Fruit fly (Drosophila melanogaster): Measurements from ENCODE around the gene CG9953.
A peak's percentile ranks its signal among the peaks of the same experiment; 100 is the strongest.

Gene CG9953

DNA sequence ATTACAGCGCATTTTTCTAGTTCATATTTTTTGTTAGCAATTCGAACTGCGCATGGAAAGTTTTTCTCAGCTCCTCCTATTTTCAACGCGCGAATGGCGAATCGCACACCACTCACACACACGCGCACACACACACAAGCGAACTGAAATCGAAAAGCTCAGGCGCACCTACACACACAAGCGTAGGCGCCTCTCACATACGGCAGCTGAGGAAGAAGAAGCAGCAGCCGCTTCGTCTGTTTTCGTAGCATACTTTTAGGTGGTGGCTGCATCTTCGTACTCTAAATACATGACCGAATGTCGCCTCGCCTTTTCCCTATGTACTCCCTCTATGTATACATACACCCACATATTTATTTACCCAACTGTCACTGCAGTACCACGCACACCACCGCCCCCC is 43.6 kb upstream of the CG9953 start (continued):
- TF ChIP-seq Dll (GFP tag; IDR thresholded peaks at IDR 0.05; ENCODE audit: partially characterized antibody) (no peak), ci (GFP tag; IDR thresholded peaks at IDR 0.05) (peak; percentile 62), CG17385 (GFP tag; optimal IDR thresholded peaks at IDR 0.05) (peak; percentile 87), jing (GFP tag; optimal IDR thresholded peaks at IDR 0.05) (no peak), Gsc (GFP tag; IDR thresholded peaks at IDR 0.05) (no peak)

DNA sequence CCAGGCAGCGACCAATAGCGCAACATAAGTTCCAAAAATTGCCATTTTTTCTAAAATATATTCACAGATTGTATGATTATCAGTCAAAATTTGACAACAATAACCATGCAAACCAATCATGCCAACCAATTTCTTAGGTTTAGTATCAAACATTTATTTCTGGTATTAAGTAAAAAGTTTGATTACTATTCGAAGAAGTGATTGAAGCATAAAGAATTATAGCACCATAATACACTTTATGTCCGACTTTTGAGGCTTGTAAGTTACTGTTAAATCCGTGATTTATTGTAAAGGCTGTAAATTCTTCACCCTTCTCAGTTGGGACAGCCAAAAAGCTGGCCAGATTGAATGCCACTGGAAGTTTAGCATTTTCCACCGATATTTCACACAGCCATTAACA is 37.6 kb upstream of the CG9953 start, which contains the start of gene CG45413:
CG45413 (minus strand) TSS at position 101 of the 400 bp plus-strand sequence.
- TF ChIP-seq Hr3 (GFP tag; optimal IDR thresholded peaks at IDR 0.05) (no peak), CG17829 (tag; optimal IDR thresholded peaks at IDR 0.05) (no peak), rib (GFP tag; IDR thresholded peaks at IDR 0.05) (no peak), CG6765 (GFP tag; optimal IDR thresholded peaks at IDR 0.05) (no peak), toy (GFP tag; IDR thresholded peaks at IDR 0.05) (no peak), abd-A (tag; optimal IDR thresholded peaks at IDR 0.05) (no peak), NFAT (GFP tag; IDR thresholded peaks at IDR 0.05) (no peak), CG3847 (GFP tag; IDR thresholded peaks at IDR 0.05) (no peak), CG4730 (GFP tag; IDR thresholded peaks at IDR 0.05) (no peak), mam (GFP tag; optimal IDR thresholded peaks at IDR 0.05) (no peak), tin (GFP tag; optimal IDR thresholded peaks at IDR 0.05) (no peak), crp (GFP tag; optimal IDR thresholded peaks at IDR 0.05) (no peak), CG8388 (GFP tag; optimal IDR thresholded peaks at IDR 0.05) (no peak), exex (tag; optimal IDR thresholded peaks at IDR 0.05) (no peak), CG17328 (GFP tag; IDR thresholded peaks at IDR 0.05) (no peak), CG7839 (tag; optimal IDR thresholded peaks at IDR 0.05) (no peak), CG34376 (GFP tag; optimal IDR thresholded peaks at IDR 0.05) (no peak), pho (GFP tag; optimal IDR thresholded peaks at IDR 0.05) (no peak)

DNA sequence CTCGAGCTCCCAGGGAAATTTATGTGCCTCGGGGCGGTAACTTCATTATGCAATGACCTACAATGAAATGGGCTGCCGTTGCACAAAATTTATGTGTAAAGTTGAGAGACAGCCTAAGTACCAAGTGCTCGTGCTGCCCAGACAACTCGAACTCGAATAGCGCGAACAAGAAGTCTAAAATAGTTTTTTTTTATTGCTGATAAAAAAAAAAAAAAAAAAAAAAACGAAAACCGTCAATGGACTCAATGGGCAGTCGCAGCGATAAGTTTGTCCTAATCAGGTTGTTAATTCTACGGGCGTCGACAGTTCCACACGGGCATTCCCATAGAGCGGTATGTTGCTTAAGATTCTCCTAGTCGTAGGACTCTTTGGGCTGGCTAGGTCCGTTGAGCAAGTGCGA is 36.8 kb upstream of the CG9953 start, which contains the start of gene CG14820:
CG14820 (plus strand) TSS at position 301 of the 400 bp plus-strand sequence.
- TF ChIP-seq wor (GFP tag; IDR thresholded peaks at IDR 0.05) (no peak), Dll (GFP tag; IDR thresholded peaks at IDR 0.05; ENCODE audit: partially characterized antibody) (no peak), E2f1 (GFP tag; IDR thresholded peaks at IDR 0.05) (no peak), CG18476 (GFP tag; optimal IDR thresholded peaks at IDR 0.05) (no peak), lilli (GFP tag; optimal IDR thresholded peaks at IDR 0.05) (no peak), Dek (tag; optimal IDR thresholded peaks at IDR 0.05) (no peak), otp (GFP tag; IDR thresholded peaks at IDR 0.05) (no peak), gem (tag; optimal IDR thresholded peaks at IDR 0.05) (no peak), pnt (GFP tag; optimal IDR thresholded peaks at IDR 0.05) (no peak), sens-2 (GFP tag; IDR thresholded peaks at IDR 0.05) (no peak), CG11695 (GFP tag; IDR thresholded peaks at IDR 0.05) (no peak), fd3F (GFP tag; optimal IDR thresholded peaks at IDR 0.05) (no peak), Myb (GFP tag; optimal IDR thresholded peaks at IDR 0.05) (no peak), Fer1 (GFP tag; optimal IDR thresholded peaks at IDR 0.05) (no peak), Aef1 (GFP tag; IDR thresholded peaks at IDR 0.05) (no peak)

DNA sequence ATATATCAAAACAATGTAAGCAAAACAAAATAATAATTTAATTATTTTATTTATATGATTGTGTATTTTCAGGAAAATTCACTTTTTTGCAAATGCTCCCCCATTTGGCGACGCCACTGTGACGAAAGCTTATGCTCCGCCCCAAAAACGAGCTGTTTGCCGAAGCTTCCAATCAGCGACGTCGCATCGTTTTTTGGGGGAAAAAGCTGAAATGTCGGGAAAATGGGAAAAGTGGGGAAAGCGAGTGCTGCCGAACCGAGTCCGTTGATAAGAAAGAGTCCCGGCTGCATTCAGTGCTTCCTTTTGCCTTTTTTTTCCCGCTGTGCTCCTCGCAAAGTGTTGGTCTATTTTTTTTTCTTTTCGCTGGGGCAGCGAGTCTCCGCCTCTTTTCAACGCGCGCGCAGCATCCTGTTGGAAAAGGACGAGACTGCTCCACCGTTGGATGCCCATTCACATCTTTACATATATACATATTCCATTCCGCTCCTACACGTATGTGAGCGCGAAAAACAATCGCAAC is 34.6 kb upstream of the CG9953 start:
- no peak for TF ChIP-seq HLH54F (GFP tag; optimal IDR thresholded peaks at IDR 0.05)
- TF ChIP-seq tio (GFP tag; optimal IDR thresholded peaks at IDR 0.05): no peak
- no peak for TF ChIP-seq CG6854 (GFP tag; optimal IDR thresholded peaks at IDR 0.05)
- TF ChIP-seq Ets97D (GFP tag; optimal IDR thresholded peaks at IDR 0.05): no peak
- no peak for TF ChIP-seq D (optimal IDR thresholded peaks at IDR 0.05)
- no peak for TF ChIP-seq D (GFP tag; optimal IDR thresholded peaks at IDR 0.05)
- TF ChIP-seq CG14014 (GFP tag; IDR thresholded peaks at IDR 0.05): no peak
- no peak for TF ChIP-seq CG12104 (GFP tag; optimal IDR thresholded peaks at IDR 0.05)
- 0 out of 3 replicates have a peak, but pooled peaks have one; percentile 15 for TF ChIP-seq Optix (GFP tag; IDR thresholded peaks at IDR 0.05)
- TF ChIP-seq Sry-β (GFP tag; optimal IDR thresholded peaks at IDR 0.05): no peak
- TF ChIP-seq CG9215 (GFP tag; IDR thresholded peaks at IDR 0.05): no peak
- no peak for TF ChIP-seq Sox102F (GFP tag; optimal IDR thresholded peaks at IDR 0.05)
- TF ChIP-seq Nf-YC (tag; optimal IDR thresholded peaks at IDR 0.05): peak; percentile 89

All from whole organism, embryonic.